Worm (Caenorhabditis elegans) whole organism, L4/young adult: ENCODE measurements around the gene W01B6.8.

Source experiments
- W03F9.2 ChIP-seq: fragments of 150-350 bp; optimal IDR thresholded peaks from 2 replicates; lab custom pipeline; 2014; ENCODE audit warnings: missing biosample characterization, missing genetic modification characterization
- him-1 ChIP-seq: sonication (generic microtip); optimal IDR thresholded peaks from 2 replicates; lab custom pipeline; 2016; ENCODE audit warnings: missing genotype, missing genetic modification reagents, missing genetic modification characterization, missing compliant biosample characterization

DNA sequence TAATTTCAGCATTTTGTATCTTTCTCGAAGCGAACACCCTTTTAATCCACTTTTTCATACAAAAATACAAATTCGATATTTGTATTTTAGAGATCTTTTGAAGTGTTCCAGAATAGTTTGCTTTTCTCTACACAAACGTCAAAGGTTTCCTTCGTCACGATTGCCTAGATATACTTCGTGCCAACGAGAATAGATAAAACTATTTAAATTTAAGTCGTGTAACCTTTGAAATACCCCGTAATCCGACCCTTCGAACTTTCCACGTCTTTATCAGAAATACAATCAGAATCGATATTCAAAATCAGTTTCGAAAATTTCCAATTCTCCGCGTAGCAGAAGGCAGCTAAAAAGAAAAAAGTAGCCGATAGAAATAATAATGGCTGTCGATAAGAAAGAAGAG lies 6.2 kb upstream of the W01B6.8 start, which contains the start of gene ttbk-5:
- TF ChIP-seq W03F9.2 (tag; lab: Kevin White, UChicago) (no peak), him-1 (tag; lab: Kevin White, UChicago) (no peak)
